Worm (Caenorhabditis elegans) whole organism, young adult: Measurements from ENCODE around the gene B0024.15.

Source experiments
- F55B11.4 ChIP-seq: sonication (generic microtip); optimal IDR thresholded peaks from 2 replicates; lab custom pipeline; 2016; ENCODE audit warnings: missing compliant biosample characterization, missing genetic modification characterization, borderline replicate concordance; ENCODE audit not compliant: insufficient read depth
- Y95B8A.8 ChIP-seq: fragments of 200-800 bp; sonication (Bioruptor generic); IDR thresholded peaks from 2 replicates; pipeline ENCODE4 v1.3.6; 2022; ENCODE audit warnings: missing genetic modification reagents, missing genetic modification characterization, missing compliant biosample characterization
- ama-1 ChIP-seq, 3 experiments: fragments of 150-350 bp in 1 of 3; sonication (generic microtip) in 2 of 3; optimal IDR thresholded peaks; 2 replicates each; lab custom pipeline; 2014 to 2018; ENCODE audit warnings: missing biosample characterization in 2 of 3, missing genetic modification characterization in 2 of 3, missing genetic modification reagents in 2 of 3
- bed-2 ChIP-seq: fragments of 200-800 bp; sonication (Bioruptor generic); IDR thresholded peaks from 2 replicates; pipeline ENCODE4 v1.3.6; 2022; ENCODE audit warnings: missing genetic modification reagents, missing genetic modification characterization, missing compliant biosample characterization
- dpl-1 ChIP-seq: fragments of 150-350 bp; optimal IDR thresholded peaks from 2 replicates; lab custom pipeline; 2014; ENCODE audit warnings: missing biosample characterization, missing genetic modification reagents, missing genetic modification characterization
- hlh-12 ChIP-seq: sonication (generic microtip); optimal IDR thresholded peaks from 2 replicates; lab custom pipeline; 2016; ENCODE audit warnings: missing genetic modification characterization, missing compliant biosample characterization
- nfya-1 ChIP-seq: sonication (generic microtip); optimal IDR thresholded peaks from 2 replicates; lab custom pipeline; 2017; ENCODE audit warnings: antibody characterized with exemption, missing compliant biosample characterization, missing genetic modification characterization, borderline replicate concordance; ENCODE audit not compliant: insufficient read depth
- nhr-90 ChIP-seq: sonication (generic microtip); optimal IDR thresholded peaks from 2 replicates; lab custom pipeline; 2016; ENCODE audit warnings: missing genotype, mild to moderate bottlenecking, missing genetic modification characterization, missing compliant biosample characterization
- snpc-3.4 ChIP-seq: sonication (generic microtip); optimal IDR thresholded peaks from 2 replicates; lab custom pipeline; 2017; ENCODE audit warnings: missing genetic modification characterization, mild to moderate bottlenecking, missing compliant biosample characterization, antibody characterized with exemption, moderate library complexity, missing genotype, missing genetic modification reagents
- snpc-4 ChIP-seq, 5 experiments: fragments of 150-350 bp in 1 of 5; sonication (generic microtip) in 4 of 5; optimal IDR thresholded peaks; 2 replicates each; lab custom pipeline; 2014 to 2018; ENCODE audit warnings: missing genetic modification characterization in 5 of 5, missing biosample characterization in 3 of 5, antibody characterized with exemption in 2 of 5, mild to moderate bottlenecking in 2 of 5, missing compliant biosample characterization in 2 of 5, missing genotype in 2 of 5, moderate library complexity in 2 of 5, missing genetic modification reagents in 1 of 5
- unc-130 ChIP-seq: sonication (generic microtip); optimal IDR thresholded peaks from 2 replicates; lab custom pipeline; 2016; ENCODE audit warnings: missing genetic modification reagents, missing genetic modification characterization, missing compliant biosample characterization

DNA sequence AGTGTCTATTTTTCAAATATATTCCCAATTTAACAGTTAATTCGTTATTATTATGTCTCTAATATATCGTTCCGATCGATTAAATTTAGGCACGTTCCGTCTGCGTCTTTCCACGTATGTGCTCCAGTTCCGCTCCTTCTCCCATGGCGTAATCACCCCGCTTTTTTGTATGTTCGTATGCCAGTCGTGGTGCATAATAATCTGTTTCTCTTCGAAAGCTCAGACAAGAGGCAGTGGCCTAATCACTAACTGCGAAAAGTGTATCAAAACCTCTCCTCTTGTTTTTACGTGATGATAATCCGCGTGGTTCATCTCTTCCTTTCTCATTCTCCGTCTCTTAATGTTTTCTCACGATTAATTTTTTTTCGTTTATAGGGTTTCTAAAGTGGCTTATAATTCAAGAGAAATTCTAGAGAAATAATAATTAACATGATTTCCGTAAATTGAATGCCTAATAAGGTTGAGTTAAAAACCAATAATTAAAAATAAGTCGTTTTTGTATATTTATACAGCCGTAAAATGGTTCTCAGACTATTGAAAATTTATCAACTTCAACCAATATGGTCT lies 42.1 kb upstream of the B0024.15 start:
- TF ChIP-seq dpl-1 = no peak
- no peak for TF ChIP-seq ama-1 (optimal IDR thresholded peaks at IDR 0.05; lab: Kevin White, UChicago)
- no peak for TF ChIP-seq ama-1 (GFP tag; optimal IDR thresholded peaks at IDR 0.05; lab: Kevin White, UChicago)
- no peak for TF ChIP-seq F55B11.4 (tag; lab: Kevin White, UChicago)
- no peak for TF ChIP-seq snpc-3.4
- TF ChIP-seq hlh-12 (tag; lab: Kevin White, UChicago) = no peak
- no peak for TF ChIP-seq Y95B8A.8 (GFP tag; lab: Robert Waterston, UW)
- no peak for TF ChIP-seq nfya-1
- no peak for TF ChIP-seq bed-2
- TF ChIP-seq snpc-4 (GFP tag; optimal IDR thresholded peaks at IDR 0.05; lab: Kevin White, UChicago) = no peak
- no peak for TF ChIP-seq snpc-4 (tag; optimal IDR thresholded peaks at IDR 0.05; lab: Kevin White, UChicago)
- no peak for TF ChIP-seq nhr-90 (tag; lab: Kevin White, UChicago)
- TF ChIP-seq unc-130 = no peak
